Worm (Caenorhabditis elegans) whole organism, L2 larva: ENCODE measurements around the gene T23F2.4.

ENCODE experiments used
- C34F6.9 ChIP-seq: fragments of 150-350 bp; optimal IDR thresholded peaks from 2 replicates; lab custom pipeline; 2014; ENCODE audit warnings: missing biosample characterization, missing genetic modification characterization
- F13H6.1 ChIP-seq: sonication (generic microtip); optimal IDR thresholded peaks from 2 replicates; lab custom pipeline; 2016; ENCODE audit warnings: missing genetic modification characterization, missing compliant biosample characterization
- R02D3.7 ChIP-seq: fragments of 150-350 bp; optimal IDR thresholded peaks from 2 replicates; lab custom pipeline; 2014; ENCODE audit warnings: missing biosample characterization, missing genetic modification characterization
- Y55F3AM.14 ChIP-seq: fragments of 200-800 bp; sonication (Bioruptor generic); optimal IDR thresholded peaks from 2 replicates; lab custom pipeline; 2018; ENCODE audit warnings: mild to moderate bottlenecking, missing genetic modification characterization, missing compliant biosample characterization
- alr-1 ChIP-seq: fragments of 150-350 bp; optimal IDR thresholded peaks from 2 replicates; lab custom pipeline; 2014; ENCODE audit warnings: missing biosample characterization, missing genetic modification characterization
- blmp-1 ChIP-seq: sonication (generic microtip); optimal IDR thresholded peaks from 2 replicates; lab custom pipeline; 2017; ENCODE audit warnings: missing genetic modification characterization, mild to moderate bottlenecking, missing compliant biosample characterization, antibody characterized with exemption, moderate library complexity; ENCODE audit not compliant: insufficient read depth
- ceh-16 ChIP-seq: fragments of 150-350 bp; optimal IDR thresholded peaks from 2 replicates; lab custom pipeline; 2014; ENCODE audit warnings: missing biosample characterization, missing genetic modification characterization
- crh-2 ChIP-seq: sonication (generic microtip); optimal IDR thresholded peaks from 2 replicates; lab custom pipeline; 2017; ENCODE audit warnings: missing biosample characterization, missing genetic modification characterization
- dmd-4 ChIP-seq: sonication (generic microtip); optimal IDR thresholded peaks from 2 replicates; lab custom pipeline; 2017; ENCODE audit warnings: missing biosample characterization, missing genetic modification characterization
- egl-27 ChIP-seq: sonication (generic microtip); optimal IDR thresholded peaks from 3 replicates; lab custom pipeline; 2017; ENCODE audit warnings: missing biosample characterization, missing genetic modification reagents, missing genetic modification characterization
- elt-1 ChIP-seq: fragments of 150-350 bp; optimal IDR thresholded peaks from 2 replicates; lab custom pipeline; 2014; ENCODE audit warnings: missing biosample characterization, missing genetic modification characterization
- elt-3 ChIP-seq: sonication (generic microtip); optimal IDR thresholded peaks from 2 replicates; lab custom pipeline; 2017; ENCODE audit warnings: missing biosample characterization, missing genetic modification characterization
- fos-1 ChIP-seq: fragments of 150-350 bp; optimal IDR thresholded peaks from 2 replicates; lab custom pipeline; 2014; ENCODE audit warnings: missing biosample characterization, missing genetic modification characterization
- gmeb-1 ChIP-seq: fragments of 150-350 bp; optimal IDR thresholded peaks from 2 replicates; lab custom pipeline; 2014; ENCODE audit warnings: missing biosample characterization, missing genetic modification characterization
- lin-11 ChIP-seq: fragments of 150-350 bp; sonication (generic microtip); optimal IDR thresholded peaks from 2 replicates; lab custom pipeline; 2014; ENCODE audit warnings: missing biosample characterization, missing genetic modification characterization, inconsistent platforms, mixed read lengths
- lin-13 ChIP-seq: fragments of 150-350 bp; optimal IDR thresholded peaks from 2 replicates; lab custom pipeline; 2014; ENCODE audit warnings: missing biosample characterization, missing genetic modification reagents, missing genetic modification characterization
- lsy-2 ChIP-seq, 2 experiments: fragments of 150-350 bp in 1 of 2; sonication (generic microtip) in 1 of 2; optimal IDR thresholded peaks; 2 replicates each; lab custom pipeline; 2014 to 2017; ENCODE audit warnings: missing biosample characterization in 2 of 2, missing genetic modification characterization in 2 of 2
- mab-5 ChIP-seq: fragments of 150-350 bp; optimal IDR thresholded peaks from 2 replicates; lab custom pipeline; 2014; ENCODE audit warnings: missing biosample characterization, missing genetic modification characterization
- mdl-1 ChIP-seq, 2 experiments: fragments of 150-350 bp in 1 of 2; sonication (generic microtip) in 1 of 2; optimal IDR thresholded peaks; 2 replicates each; lab custom pipeline; 2017; ENCODE audit warnings: missing biosample characterization in 2 of 2, missing genetic modification characterization in 2 of 2
- nhr-10 ChIP-seq: sonication (generic microtip); optimal IDR thresholded peaks from 2 replicates; lab custom pipeline; 2017; ENCODE audit warnings: missing biosample characterization, missing genetic modification characterization
- nhr-12 ChIP-seq: fragments of 150-350 bp; optimal IDR thresholded peaks from 2 replicates; lab custom pipeline; 2014; ENCODE audit warnings: missing biosample characterization, missing genetic modification characterization
- nhr-129 ChIP-seq: fragments of 150-350 bp; optimal IDR thresholded peaks from 2 replicates; lab custom pipeline; 2014; ENCODE audit warnings: missing biosample characterization, missing genetic modification characterization
- nhr-21 ChIP-seq: fragments of 150-350 bp; optimal IDR thresholded peaks from 2 replicates; lab custom pipeline; 2014; ENCODE audit warnings: missing biosample characterization, missing genetic modification characterization
- nhr-23 ChIP-seq: fragments of 150-350 bp; optimal IDR thresholded peaks from 2 replicates; lab custom pipeline; 2014; ENCODE audit warnings: missing biosample characterization, missing genetic modification reagents, missing genetic modification characterization
- nhr-237 ChIP-seq: fragments of 150-350 bp; optimal IDR thresholded peaks from 2 replicates; lab custom pipeline; 2014; ENCODE audit warnings: missing biosample characterization, missing genetic modification characterization
- nhr-25 ChIP-seq: fragments of 150-350 bp; sonication (generic microtip); optimal IDR thresholded peaks from 3 replicates; lab custom pipeline; 2014; ENCODE audit warnings: missing biosample characterization, missing genetic modification characterization
- nhr-6 ChIP-seq: fragments of 150-350 bp; optimal IDR thresholded peaks from 2 replicates; lab custom pipeline; 2014; ENCODE audit warnings: missing biosample characterization, missing genetic modification characterization
- peb-1 ChIP-seq: fragments of 150-350 bp; optimal IDR thresholded peaks from 2 replicates; lab custom pipeline; 2014; ENCODE audit warnings: missing biosample characterization, missing genetic modification characterization
- sem-4 ChIP-seq: fragments of 150-350 bp; optimal IDR thresholded peaks from 2 replicates; lab custom pipeline; 2014; ENCODE audit warnings: missing biosample characterization, missing genetic modification reagents, missing genetic modification characterization
- sma-3 ChIP-seq: sonication (generic microtip); optimal IDR thresholded peaks from 2 replicates; lab custom pipeline; 2016; ENCODE audit warnings: missing genetic modification reagents, missing genetic modification characterization, missing compliant biosample characterization
- sma-9 ChIP-seq, 2 experiments: fragments of 150-350 bp in 1 of 2; sonication (generic microtip) in 1 of 2; optimal IDR thresholded peaks; 2 replicates each; lab custom pipeline; 2014 to 2016; ENCODE audit warnings: missing genetic modification characterization in 2 of 2, mild to moderate bottlenecking in 1 of 2, missing biosample characterization in 1 of 2, missing compliant biosample characterization in 1 of 2, missing genetic modification reagents in 1 of 2, moderate library complexity in 1 of 2
- snpc-4 ChIP-seq: fragments of 150-350 bp; optimal IDR thresholded peaks from 2 replicates; lab custom pipeline; 2014; ENCODE audit warnings: missing biosample characterization, missing genetic modification characterization
- unc-62 ChIP-seq: fragments of 150-350 bp; optimal IDR thresholded peaks from 2 replicates; lab custom pipeline; 2014; ENCODE audit warnings: missing biosample characterization, missing genetic modification reagents, missing genetic modification characterization
- ztf-1 ChIP-seq: fragments of 200-800 bp; sonication (Bioruptor generic); conservative IDR thresholded peaks from 2 replicates; pipeline ENCODE4 v1.3.6; 2022; ENCODE audit warnings: missing genetic modification characterization, missing compliant biosample characterization
- ztf-11 ChIP-seq: sonication (generic microtip); optimal IDR thresholded peaks from 2 replicates; lab custom pipeline; 2017; ENCODE audit warnings: missing biosample characterization, missing genetic modification characterization
- ztf-4 ChIP-seq: fragments of 150-350 bp; optimal IDR thresholded peaks from 2 replicates; lab custom pipeline; 2014; ENCODE audit warnings: missing biosample characterization, missing genetic modification characterization

T23F2.4 gene

DNA sequence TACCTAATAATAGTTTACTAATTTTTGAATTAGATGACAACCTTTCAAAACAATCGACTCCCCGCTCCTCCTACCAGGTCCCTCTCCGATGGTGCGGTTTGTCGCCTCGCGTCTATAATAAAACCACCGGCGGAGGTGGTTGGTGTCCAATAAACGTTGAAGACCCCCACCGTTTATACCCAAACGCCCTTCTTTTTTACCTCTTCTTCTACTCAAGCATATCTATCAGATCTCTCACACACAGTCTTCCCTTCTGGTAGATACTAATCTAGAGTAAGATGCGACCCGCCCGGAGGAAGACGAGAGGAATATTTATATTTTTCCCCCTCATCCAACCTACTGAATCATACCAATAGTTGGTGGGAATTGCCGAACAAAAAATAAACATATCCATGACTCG, 36.0 kb downstream of the T23F2.4 start:
- TF ChIP-seq ztf-4 (tag; lab: Kevin White, UChicago): no peak
- peak; percentile 27 for TF ChIP-seq elt-1 (tag; lab: Kevin White, UChicago)
- TF ChIP-seq ceh-16 (tag; lab: Kevin White, UChicago): peak; percentile 69
- TF ChIP-seq sma-9 (GFP tag; optimal IDR thresholded peaks at IDR 0.05; lab: Kevin White, UChicago): peak; percentile 4
- no peak for TF ChIP-seq sma-9 (tag; optimal IDR thresholded peaks at IDR 0.05; lab: Kevin White, UChicago)
- TF ChIP-seq, all 48 proteins: peak for 3

DNA sequence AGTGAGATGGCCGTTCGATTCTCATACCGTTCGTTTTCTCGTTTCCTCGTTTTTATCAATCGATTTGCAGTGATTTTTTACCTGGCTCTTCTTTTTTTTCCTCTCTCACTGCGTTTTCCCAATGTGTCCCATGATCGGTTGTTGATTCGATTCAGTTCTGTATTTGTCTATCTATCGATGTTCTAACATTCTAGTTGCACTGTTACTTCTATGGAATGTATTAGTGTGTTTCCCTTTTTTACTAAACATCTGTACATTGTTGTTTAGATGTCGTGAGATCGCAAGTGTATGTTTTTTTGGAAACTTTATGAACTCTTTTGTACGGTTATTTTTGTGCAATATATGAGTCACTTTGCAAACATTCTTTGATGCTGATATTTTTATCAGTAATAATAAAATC, 37.3 kb downstream of the T23F2.4 start:
- TF ChIP-seq nhr-129 (tag; lab: Kevin White, UChicago) (peak; percentile 12), elt-1 (tag; lab: Kevin White, UChicago) (no peak), sem-4 (tag; lab: Kevin White, UChicago) (no peak), lin-13 (GFP tag; lab: Kevin White, UChicago) (no peak), blmp-1 (tag; lab: Kevin White, UChicago) (no peak)

DNA sequence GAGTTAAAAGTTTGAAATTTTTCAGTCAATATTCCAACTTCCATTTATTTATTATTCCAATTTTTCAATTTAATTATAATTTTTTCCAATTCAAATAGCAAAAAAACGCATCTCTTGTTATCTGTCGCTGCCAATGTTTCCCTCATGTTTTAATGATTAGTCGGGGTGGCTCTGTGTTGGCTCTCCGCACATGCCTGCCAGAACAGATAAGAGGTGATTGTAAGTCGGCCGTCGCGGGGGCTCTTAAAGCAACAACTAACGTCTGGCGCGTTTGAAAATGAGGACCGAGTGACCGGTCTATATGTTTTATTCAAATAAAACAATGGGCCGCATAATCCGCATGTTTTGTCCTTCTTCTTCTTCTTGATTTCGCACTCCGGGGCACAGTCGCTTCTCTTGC, 38.5 kb downstream of the T23F2.4 start:
- TF ChIP-seq ztf-1 (no peak), nhr-12 (tag; lab: Kevin White, UChicago) (no peak), lin-13 (GFP tag; lab: Kevin White, UChicago) (no peak), unc-62 (no peak), fos-1 (tag; lab: Kevin White, UChicago) (peak; percentile 74), gmeb-1 (tag; lab: Kevin White, UChicago) (peak; percentile 22)

- peak; percentile 20 for TF ChIP-seq lin-11
- TF ChIP-seq ztf-11 (tag; lab: Kevin White, UChicago): no peak
- peak in 1 of 2 experiments; percentile 51 for TF ChIP-seq lsy-2 (tag; optimal IDR thresholded peaks at IDR 0.05; lab: Kevin White, UChicago)
- no peak for TF ChIP-seq elt-3 (tag; lab: Kevin White, UChicago)
- TF ChIP-seq C34F6.9 (tag; lab: Kevin White, UChicago): peak; percentile 62
- TF ChIP-seq mab-5: no peak
- peak; percentile 66 for TF ChIP-seq nhr-21 (tag; lab: Kevin White, UChicago)
- TF ChIP-seq nhr-25 (tag; lab: Kevin White, UChicago): peak; percentile 87
- TF ChIP-seq nhr-6 (tag; lab: Kevin White, UChicago): peak; percentile 70
- TF ChIP-seq egl-27: peak; percentile 58
- TF ChIP-seq crh-2 (tag; lab: Kevin White, UChicago): peak; percentile 80
- TF ChIP-seq snpc-4: peak; percentile 32
- peak; percentile 84 for TF ChIP-seq F13H6.1 (tag; lab: Kevin White, UChicago)
- no peak for TF ChIP-seq dmd-4 (tag; lab: Kevin White, UChicago)
- peak; percentile 42 for TF ChIP-seq sem-4 (tag; lab: Kevin White, UChicago)
- TF ChIP-seq ceh-16 (tag; lab: Kevin White, UChicago): peak; percentile 82
- TF ChIP-seq peb-1 (tag; lab: Kevin White, UChicago): peak; percentile 69
- no peak for TF ChIP-seq unc-62
- no peak for TF ChIP-seq ztf-4 (tag; lab: Kevin White, UChicago)
- peak; percentile 33 for TF ChIP-seq gmeb-1 (tag; lab: Kevin White, UChicago)
- TF ChIP-seq blmp-1 (tag; lab: Kevin White, UChicago): peak; percentile 81
- TF ChIP-seq nhr-237 (tag; lab: Kevin White, UChicago): no peak
- no peak for TF ChIP-seq alr-1 (tag; lab: Kevin White, UChicago)
- TF ChIP-seq lin-13 (GFP tag; lab: Kevin White, UChicago): peak; percentile 25
- no peak for TF ChIP-seq nhr-23 (tag; lab: Kevin White, UChicago)
- TF ChIP-seq nhr-129 (tag; lab: Kevin White, UChicago): peak; percentile 96
- TF ChIP-seq R02D3.7 (tag; lab: Kevin White, UChicago): no peak
- peak; percentile 85 for TF ChIP-seq sma-3
- TF ChIP-seq nhr-10 (tag; lab: Kevin White, UChicago): no peak
- peak; percentile 85 for TF ChIP-seq fos-1 (tag; lab: Kevin White, UChicago)
- peak; percentile 86 for TF ChIP-seq sma-9 (GFP tag; optimal IDR thresholded peaks at IDR 0.05; lab: Kevin White, UChicago)
- no peak for TF ChIP-seq sma-9 (tag; optimal IDR thresholded peaks at IDR 0.05; lab: Kevin White, UChicago)
- peak; percentile 10 for TF ChIP-seq Y55F3AM.14
- peak in 1 of 2 experiments; percentile 24 for TF ChIP-seq mdl-1 (tag; optimal IDR thresholded peaks at IDR 0.05; lab: Kevin White, UChicago)
Observed at ce11 chrX:5475164-5475576, 39.7 kb downstream of the T23F2.4 start.
